Fruit fly (Drosophila melanogaster): ENCODE measurements around the gene CG9588.

Gene CG9588

DNA sequence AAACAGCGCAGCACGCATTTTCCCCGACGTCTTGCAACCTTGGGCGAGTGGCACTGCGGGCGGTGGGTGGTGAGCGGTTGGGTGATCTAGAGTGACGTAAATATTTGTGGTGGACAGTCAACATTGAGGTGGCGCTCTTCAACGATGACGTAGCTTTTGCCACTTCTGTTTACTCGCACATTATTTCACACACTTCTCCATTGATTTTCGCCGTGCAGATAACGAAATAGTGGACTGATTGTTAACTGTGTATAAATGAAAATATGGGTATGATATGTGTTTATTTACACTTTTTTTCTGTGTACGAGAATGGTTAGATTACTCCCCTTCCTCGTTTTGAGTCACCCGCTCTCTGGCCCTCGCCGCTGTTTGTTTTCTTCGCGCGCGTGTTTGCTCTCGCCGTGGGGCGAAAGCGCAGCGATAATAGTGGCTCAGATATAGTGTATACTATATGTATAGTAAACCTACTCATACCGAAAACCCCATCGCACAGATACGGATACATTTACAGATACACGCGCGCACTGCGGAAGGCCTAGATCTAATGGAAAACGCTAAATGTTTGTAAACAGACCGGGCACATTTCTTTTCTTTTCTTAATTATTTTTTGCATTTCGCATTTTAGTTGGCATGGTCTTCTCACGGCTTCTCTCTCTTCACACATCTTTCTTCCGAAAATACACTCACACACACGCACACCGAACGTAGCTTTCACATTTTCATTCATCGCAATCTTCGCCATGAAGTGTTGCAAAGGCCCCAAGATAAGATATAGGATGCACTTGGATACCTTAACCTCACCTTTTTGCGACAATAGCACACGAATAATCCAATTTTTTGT is 10.1 kb upstream of the CG9588 start, which contains the start of gene omd (continued):
- TF ChIP-seq CG15011 (GFP tag; optimal IDR thresholded peaks at IDR 0.05) (peak; percentile 70), Hey (tag; optimal IDR thresholded peaks at IDR 0.05) (peak; percentile 84), CG12769 (tag; optimal IDR thresholded peaks at IDR 0.05) (no peak), CG4617 (GFP tag; optimal IDR thresholded peaks at IDR 0.05; ENCODE audit: borderline replicate concordance) (no peak), jing (GFP tag; optimal IDR thresholded peaks at IDR 0.05) (no peak), Dip3 (GFP tag; optimal IDR thresholded peaks at IDR 0.05) (no peak), CG3407 (GFP tag; optimal IDR thresholded peaks at IDR 0.05) (peak; percentile 81), nmo (GFP tag; optimal IDR thresholded peaks at IDR 0.05) (peak; percentile 8), vvl (GFP tag; IDR thresholded peaks at IDR 0.05) (peak; percentile 64), CG10565 (GFP tag; optimal IDR thresholded peaks at IDR 0.05) (no peak), CG10462 (GFP tag; optimal IDR thresholded peaks at IDR 0.05) (peak; percentile 31), pfk (GFP tag; optimal IDR thresholded peaks at IDR 0.05) (peak; percentile 27), CG17359 (tag; optimal IDR thresholded peaks at IDR 0.05) (peak; percentile 64), seq (GFP tag; IDR thresholded peaks at IDR 0.05) (peak; percentile 51), ttk (GFP tag; IDR thresholded peaks at IDR 0.05) (no peak), CG10267 (tag; optimal IDR thresholded peaks at IDR 0.05) (peak; percentile 2), Vsx1 (GFP tag; optimal IDR thresholded peaks at IDR 0.05) (no peak), Ada2b (GFP tag; IDR thresholded peaks at IDR 0.05) (peak; percentile 27; the same call in 1 of the 2 replicates), nom (GFP tag; optimal IDR thresholded peaks at IDR 0.05) (no peak), MTF-1 (GFP tag; optimal IDR thresholded peaks at IDR 0.05; ENCODE audit: borderline replicate concordance) (peak; percentile 75), Dbx (GFP tag; IDR thresholded peaks at IDR 0.05) (0 out of 3 replicates have a peak, but pooled peaks have one; percentile 46), CG17385 (GFP tag; optimal IDR thresholded peaks at IDR 0.05) (peak; percentile 61), chinmo (GFP tag; IDR thresholded peaks at IDR 0.05; ENCODE audit: partially characterized antibody) (0 out of 4 replicates have a peak, but pooled peaks have one; percentile 66), Pdp1 (GFP tag; optimal IDR thresholded peaks at IDR 0.05) (peak; percentile 43 to 83), ci (GFP tag; IDR thresholded peaks at IDR 0.05) (peak; percentile 78; the same call in 2 of the 3 replicates), cwo (GFP tag; optimal IDR thresholded peaks at IDR 0.05) (peak; percentile 61), CG17568 (GFP tag; optimal IDR thresholded peaks at IDR 0.05) (no peak), sqz (GFP tag; optimal IDR thresholded peaks at IDR 0.05) (no peak), Ptx1 (GFP tag; IDR thresholded peaks at IDR 0.05) (peak; percentile 45; the same call in 1 of the 2 replicates), CG17829 (tag; optimal IDR thresholded peaks at IDR 0.05) (peak; percentile 36), CG4282 (GFP tag; optimal IDR thresholded peaks at IDR 0.05) (no peak), CG10979 (tag; optimal IDR thresholded peaks at IDR 0.05) (peak; percentile 31), CG6654 (GFP tag; optimal IDR thresholded peaks at IDR 0.05) (peak; percentile 8), abd-A (tag; optimal IDR thresholded peaks at IDR 0.05) (no peak), CG14965 (GFP tag; optimal IDR thresholded peaks at IDR 0.05; ENCODE audit: borderline replicate concordance) (peak; percentile 52), CG18011 (GFP tag; optimal IDR thresholded peaks at IDR 0.05) (peak; percentile 4), Nf-YC (tag; optimal IDR thresholded peaks at IDR 0.05) (no peak), gcm2 (GFP tag; optimal IDR thresholded peaks at IDR 0.05) (peak; percentile 56), ERR (GFP tag; optimal IDR thresholded peaks at IDR 0.05) (peak; percentile 24), Antp (GFP tag; optimal IDR thresholded peaks at IDR 0.05) (peak; percentile 26), CG17802 (tag; optimal IDR thresholded peaks at IDR 0.05) (no peak), bbx (GFP tag; IDR thresholded peaks at IDR 0.05; ENCODE audit: partially characterized antibody) (no peak), HmgZ (tag; optimal IDR thresholded peaks at IDR 0.05) (peak; percentile 71), scrt (GFP tag; optimal IDR thresholded peaks at IDR 0.05) (no peak), Aef1 (GFP tag; IDR thresholded peaks at IDR 0.05) (peak; percentile 44; the same call in 2 of the 3 replicates), CG15479 (GFP tag; optimal IDR thresholded peaks at IDR 0.05) (peak; percentile 15), CG11695 (GFP tag; IDR thresholded peaks at IDR 0.05) (peak; percentile 37; the same call in 1 of the 3 replicates)
